Worm (Caenorhabditis elegans): ENCODE measurements around the gene cpg-2.

The cpg-2 gene

DNA sequence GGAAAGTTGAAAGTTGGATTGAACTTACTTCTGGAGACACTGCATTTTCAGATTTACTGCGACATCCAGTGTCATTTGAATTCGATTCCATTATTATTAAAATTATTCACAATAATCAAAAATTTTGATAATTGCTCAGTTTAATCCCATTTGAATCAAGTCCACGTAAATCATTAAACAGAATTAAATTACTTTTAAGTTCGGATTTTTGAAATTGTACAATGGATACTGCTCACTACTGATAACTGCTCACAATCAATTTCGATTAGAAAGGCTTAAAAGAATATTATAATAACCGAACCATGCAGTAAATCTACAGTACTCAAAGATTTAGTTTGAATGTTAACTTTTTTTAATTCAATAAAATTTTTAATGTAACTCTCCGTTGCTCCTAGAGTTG, 39.6 kb downstream of the cpg-2 start, which contains the start of gene R01H2.4:
TSS of gene R01H2.4 (minus strand) at position 101 of the 400 bp plus-strand sequence.
- TF ChIP-seq T26A5.8 (tag; optimal IDR thresholded peaks at IDR 0.05) (no peak), egrh-3 (GFP tag; IDR thresholded peaks at IDR 0.05) (no peak), chd-7 (tag; optimal IDR thresholded peaks at IDR 0.05) (no peak), akir-1 (GFP tag; optimal IDR thresholded peaks at IDR 0.05) (no peak), dox-1 (GFP tag; IDR thresholded peaks at IDR 0.05) (no peak)

DNA sequence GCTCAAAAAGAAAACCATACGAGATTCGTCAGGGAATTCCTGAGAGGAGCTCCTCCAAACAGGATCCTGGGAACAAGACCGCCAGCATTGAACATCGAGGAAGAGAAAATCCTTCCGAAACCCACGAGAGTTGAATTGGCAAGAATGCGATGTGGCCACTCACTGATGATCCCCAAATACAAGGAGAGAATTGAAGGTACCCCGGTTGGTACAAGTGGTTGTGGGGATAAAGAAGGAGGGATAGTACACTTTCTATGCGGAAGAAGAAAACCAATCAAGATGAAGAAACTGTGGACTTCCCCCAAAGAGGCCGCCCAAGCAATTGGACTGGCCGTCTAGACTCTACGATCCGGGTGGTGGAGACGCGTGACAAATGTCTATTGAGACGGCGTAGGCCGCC, 40.7 kb downstream of the cpg-2 start:
- TF ChIP-seq egl-18 (GFP tag; IDR thresholded peaks at IDR 0.05): no peak
- no peak for TF ChIP-seq F39B2.1 (GFP tag; IDR thresholded peaks at IDR 0.05)
- TF ChIP-seq unc-62 (GFP tag; optimal IDR thresholded peaks at IDR 0.05): no peak

DNA sequence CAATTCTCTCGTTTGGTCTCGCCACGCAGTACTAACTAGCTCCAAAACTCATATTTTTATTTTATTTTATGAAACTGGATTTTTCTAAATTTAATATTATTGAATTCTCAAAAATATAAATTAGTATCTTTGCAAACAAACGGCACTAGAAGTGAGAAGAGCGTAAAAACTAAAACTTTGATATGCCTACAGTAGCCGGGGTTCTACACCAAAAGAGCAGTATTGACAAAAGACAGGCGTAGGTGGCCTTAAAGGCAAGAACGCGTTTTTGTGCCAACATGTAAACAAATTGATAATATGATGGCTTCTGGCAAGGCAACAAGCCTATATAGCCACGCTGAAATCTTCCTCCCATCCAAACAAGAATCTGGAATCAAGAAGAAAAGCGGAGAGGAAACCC, 41.2 kb downstream of the cpg-2 start, which contains the start of gene R01H2.1:
TSS of gene R01H2.1 (plus strand) at position 301 of the 400 bp plus-strand sequence.
- TF ChIP-seq F55B11.4 (tag; optimal IDR thresholded peaks at IDR 0.05; ENCODE audit: borderline replicate concordance, insufficient read depth): no peak
- TF ChIP-seq attf-3 (GFP tag; conservative IDR thresholded peaks at IDR 0.05): no peak
- TF ChIP-seq chd-7 (tag; optimal IDR thresholded peaks at IDR 0.05): no peak
- TF ChIP-seq mel-28 (tag; optimal IDR thresholded peaks at IDR 0.05; ENCODE audit: borderline replicate concordance): no peak
- TF ChIP-seq F39B2.1 (GFP tag; IDR thresholded peaks at IDR 0.05): no peak
- TF ChIP-seq ztf-25 (GFP tag; IDR thresholded peaks at IDR 0.05): no peak
- TF ChIP-seq nhr-80 (tag; optimal IDR thresholded peaks at IDR 0.05): no peak
- no peak for TF ChIP-seq let-526 (GFP tag; IDR thresholded peaks at IDR 0.05)
- no peak for TF ChIP-seq nhr-120 (GFP tag; IDR thresholded peaks at IDR 0.05)
- TF ChIP-seq gei-17 (GFP tag; optimal IDR thresholded peaks at IDR 0.05): no peak
- TF ChIP-seq fkh-3 (tag; optimal IDR thresholded peaks at IDR 0.05): no peak
- no peak for TF ChIP-seq ztf-28 (GFP tag; IDR thresholded peaks at IDR 0.05)
- no peak for TF ChIP-seq madf-8 (GFP tag; conservative IDR thresholded peaks at IDR 0.05)
- TF ChIP-seq F52B5.7 (tag; optimal IDR thresholded peaks at IDR 0.05): no peak
- no peak for TF ChIP-seq C06A6.2 (GFP tag; conservative IDR thresholded peaks at IDR 0.05)
- TF ChIP-seq aptf-2 (GFP tag; conservative IDR thresholded peaks at IDR 0.05): no peak
- TF ChIP-seq somi-1 (GFP tag; optimal IDR thresholded peaks at IDR 0.05): no peak
- TF ChIP-seq die-1 (tag; optimal IDR thresholded peaks at IDR 0.05): no peak

DNA sequence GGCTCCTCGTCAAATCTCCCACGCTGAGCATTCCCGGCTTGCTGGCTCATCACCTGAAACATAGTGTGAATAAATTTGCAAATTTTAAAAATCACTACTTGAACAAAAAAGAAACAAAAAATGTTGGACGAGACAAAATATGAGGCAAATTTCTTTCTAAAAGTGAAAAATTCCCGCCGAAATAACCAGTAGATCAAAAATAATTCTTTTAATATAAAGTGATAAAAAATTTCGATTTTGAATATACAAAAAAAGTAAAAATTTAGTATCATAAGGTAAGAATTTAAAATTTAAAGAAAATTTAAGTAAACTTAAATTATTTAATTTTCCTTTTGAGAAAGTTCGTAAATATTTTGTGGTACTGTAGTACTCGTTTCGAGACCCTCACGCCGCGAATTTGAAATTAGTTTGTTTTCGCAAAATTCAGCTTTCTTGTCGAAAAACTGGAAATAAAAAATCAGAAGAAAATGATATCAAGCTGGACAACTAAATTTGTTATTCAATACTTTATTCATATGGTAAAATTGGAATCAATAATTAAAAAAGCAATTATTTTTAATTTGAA, 43.2 kb downstream of the cpg-2 start, which contains the start of gene egg-2:
TSS of gene egg-2 (minus strand) at position 53 of the 565 bp plus-strand sequence.
- TF ChIP-seq F10E7.11 (tag; optimal IDR thresholded peaks at IDR 0.05) (no peak), F33H1.4 (GFP tag; IDR thresholded peaks at IDR 0.05) (peak; percentile 79), Y95B8A.8 (GFP tag; IDR thresholded peaks at IDR 0.05) (no peak), hlh-26 (GFP tag; conservative IDR thresholded peaks at IDR 0.05) (no peak), ama-1 (optimal IDR thresholded peaks at IDR 0.05) (no peak), ama-1 (GFP tag; optimal IDR thresholded peaks at IDR 0.05) (no peak), lsl-1 (GFP tag; optimal IDR thresholded peaks at IDR 0.05) (peak; percentile 81), efl-1 (GFP tag; optimal IDR thresholded peaks at IDR 0.05) (peak; percentile 69), repo-1 (tag; optimal IDR thresholded peaks at IDR 0.05) (no peak), aptf-3 (GFP tag; IDR thresholded peaks at IDR 0.05) (no peak), madf-6 (GFP tag; IDR thresholded peaks at IDR 0.05) (peak; percentile 77), lin-54 (GFP tag; optimal IDR thresholded peaks at IDR 0.05) (peak; percentile 55), nhr-80 (tag; optimal IDR thresholded peaks at IDR 0.05) (no peak), xnd-1 (tag; optimal IDR thresholded peaks at IDR 0.05) (peak; percentile 39), fkh-3 (tag; optimal IDR thresholded peaks at IDR 0.05) (no peak), ceh-100 (GFP tag; IDR thresholded peaks at IDR 0.05) (no peak), hmg-1.2 (GFP tag; IDR thresholded peaks at IDR 0.05) (peak; percentile 16; the same call in 1 of the 2 replicates), ceh-91 (GFP tag; IDR thresholded peaks at IDR 0.05) (peak; percentile 46), mel-28 (tag; optimal IDR thresholded peaks at IDR 0.05; ENCODE audit: borderline replicate concordance) (no peak), D2030.7 (GFP tag; IDR thresholded peaks at IDR 0.05) (peak; percentile 17; the same call in 1 of the 2 replicates), attf-5 (GFP tag; optimal IDR thresholded peaks at IDR 0.05) (no peak), athp-1 (tag; optimal IDR thresholded peaks at IDR 0.05) (no peak)
